Worm (Caenorhabditis elegans): ENCODE measurements around the gene gpb-1.
A peak's percentile ranks its signal among the peaks of the same experiment; 100 is the strongest.

gpb-1 gene

DNA sequence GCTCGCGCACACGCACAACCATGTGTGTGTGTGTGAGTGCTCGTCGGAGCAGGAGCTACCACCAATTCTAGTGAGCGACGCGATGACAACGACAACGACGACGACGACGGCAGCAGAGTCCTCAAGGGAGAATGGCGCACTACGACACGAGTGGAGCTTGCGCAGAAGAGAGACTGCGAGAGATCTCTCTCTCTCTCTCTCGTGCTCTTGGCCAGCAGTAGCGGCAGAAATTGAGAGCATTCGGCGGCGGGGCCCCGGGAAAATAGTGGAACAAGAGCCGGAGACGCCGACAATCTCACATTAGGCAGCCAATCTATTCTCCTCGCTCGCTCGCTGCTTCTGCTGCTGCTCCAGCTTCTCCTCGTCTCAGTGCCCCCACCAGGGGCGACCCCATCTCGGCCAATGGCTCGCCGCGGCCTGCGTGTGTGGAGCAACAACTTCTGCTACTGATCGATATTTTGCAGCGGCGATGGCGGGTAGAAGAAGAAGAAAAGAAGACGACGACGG lies 1.6 kb downstream of the gpb-1 start (continued):
- TF ChIP-seq elt-3 (tag; optimal IDR thresholded peaks at IDR 0.05) (no peak), nhr-237 (tag; optimal IDR thresholded peaks at IDR 0.05) (no peak), ceh-82 (tag; optimal IDR thresholded peaks at IDR 0.05) (peak; percentile 42 to 78 (median 70)), isw-1 (GFP tag; IDR thresholded peaks at IDR 0.05) (peak; percentile 39), unc-130 (tag; optimal IDR thresholded peaks at IDR 0.05) (no peak), mep-1 (tag; optimal IDR thresholded peaks at IDR 0.05) (no peak), nhr-12 (tag; optimal IDR thresholded peaks at IDR 0.05) (no peak), unc-62 (GFP tag; optimal IDR thresholded peaks at IDR 0.05) (no peak), tlp-1 (tag; optimal IDR thresholded peaks at IDR 0.05) (no peak), sptf-1 (tag; optimal IDR thresholded peaks at IDR 0.05) (no peak), hpl-2 (GFP tag; optimal IDR thresholded peaks at IDR 0.05) (no peak), dpl-1 (GFP tag; optimal IDR thresholded peaks at IDR 0.05) (peak in 1 of 3 experiments; percentile 7), snpc-4 (tag; optimal IDR thresholded peaks at IDR 0.05) (peak; percentile 42), fos-1 (tag; optimal IDR thresholded peaks at IDR 0.05) (peak; percentile 39), nhr-77 (tag; optimal IDR thresholded peaks at IDR 0.05) (peak; percentile 70), egl-13 (tag; optimal IDR thresholded peaks at IDR 0.05) (peak; percentile 69), nhr-84 (tag; optimal IDR thresholded peaks at IDR 0.05) (no peak), mef-2 (tag; optimal IDR thresholded peaks at IDR 0.05) (peak; percentile 56), Y116A8C.19 (tag; optimal IDR thresholded peaks at IDR 0.05; ENCODE audit: borderline replicate concordance) (no peak), hlh-4 (tag; optimal IDR thresholded peaks at IDR 0.05) (no peak), mab-9 (GFP tag; IDR thresholded peaks at IDR 0.05) (peak; percentile 72), nhr-20 (tag; optimal IDR thresholded peaks at IDR 0.05) (peak; percentile 41), nhr-19 (GFP tag; conservative IDR thresholded peaks at IDR 0.05) (peak; percentile 43), pax-3 (tag; optimal IDR thresholded peaks at IDR 0.05) (peak; percentile 74), pqm-1 (tag; optimal IDR thresholded peaks at IDR 0.05) (no peak), pag-3 (tag; optimal IDR thresholded peaks at IDR 0.05; ENCODE audit: borderline replicate concordance, insufficient read depth) (no peak), unc-30 (tag; optimal IDR thresholded peaks at IDR 0.05) (no peak), efl-3 (GFP tag; optimal IDR thresholded peaks at IDR 0.05) (no peak), nhr-85 (tag) (no peak), nhr-28 (tag; optimal IDR thresholded peaks at IDR 0.05) (no peak), nhr-71 (tag; optimal IDR thresholded peaks at IDR 0.05) (peak; percentile 83), snu-23 (GFP tag; optimal IDR thresholded peaks at IDR 0.05) (peak; percentile 69), skn-1 (tag; optimal IDR thresholded peaks at IDR 0.05) (peak; percentile 33), nhr-11 (tag; optimal IDR thresholded peaks at IDR 0.05) (no peak), unc-98 (GFP tag; IDR thresholded peaks at IDR 0.05) (no peak), aha-1 (tag; optimal IDR thresholded peaks at IDR 0.05) (no peak), C04F5.9 (tag; optimal IDR thresholded peaks at IDR 0.05) (no peak), unc-86 (tag; optimal IDR thresholded peaks at IDR 0.05) (peak; percentile 81), ztf-4 (tag; optimal IDR thresholded peaks at IDR 0.05) (peak; percentile 31), ceh-90 (tag; optimal IDR thresholded peaks at IDR 0.05) (no peak), nhr-90 (tag; optimal IDR thresholded peaks at IDR 0.05; ENCODE audit: poor library complexity) (no peak), irx-1 (tag; optimal IDR thresholded peaks at IDR 0.05) (peak; percentile 46)

DNA sequence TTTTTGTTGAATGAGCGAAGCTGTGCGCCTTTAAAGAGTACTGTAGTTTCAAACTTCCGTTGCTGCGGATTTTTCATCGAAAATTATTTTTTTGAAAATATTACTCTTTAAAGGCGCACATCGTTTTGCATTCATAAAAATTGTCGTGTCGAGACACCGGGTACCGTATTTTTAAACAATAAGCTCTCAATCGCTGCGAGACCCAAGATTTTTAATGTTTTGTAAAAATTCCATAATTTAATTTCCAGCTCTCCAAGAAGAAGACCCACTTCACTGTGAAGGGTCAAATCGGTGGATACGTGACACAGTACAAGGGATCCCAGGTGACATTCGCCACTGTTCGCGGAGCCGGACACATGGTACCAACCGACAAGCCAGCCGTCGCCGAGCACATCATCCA lies 6.1 kb downstream of the gpb-1 start:
- TF ChIP-seq zag-1 (tag; optimal IDR thresholded peaks at IDR 0.05) (no peak), rnt-1 (tag; optimal IDR thresholded peaks at IDR 0.05) (no peak), hlh-4 (tag; optimal IDR thresholded peaks at IDR 0.05) (no peak), nhr-76 (tag; optimal IDR thresholded peaks at IDR 0.05) (no peak), unc-98 (GFP tag; IDR thresholded peaks at IDR 0.05) (no peak), hlh-17 (GFP tag; optimal IDR thresholded peaks at IDR 0.05; ENCODE audit: borderline replicate concordance) (no peak), fkh-8 (tag; optimal IDR thresholded peaks at IDR 0.05) (no peak)

Measured in whole organism, L1 larva.